Worm (Caenorhabditis elegans) whole organism, young adult: ENCODE data around the gene Y94H6A.3.

Source experiments
- B0336.3 ChIP-seq: fragments of 200-800 bp; sonication (Bioruptor generic); IDR thresholded peaks from 2 replicates; pipeline ENCODE4 v1.3.6; 2022; ENCODE audit warnings: missing genetic modification characterization, missing compliant biosample characterization
- C17E4.6 ChIP-seq: fragments of 200-800 bp; sonication (Bioruptor generic); IDR thresholded peaks from 2 replicates; pipeline ENCODE4 v1.3.6; 2022; ENCODE audit warnings: missing genetic modification reagents, missing genetic modification characterization, missing compliant biosample characterization
- F10E7.11 ChIP-seq: sonication (generic microtip); optimal IDR thresholded peaks from 2 replicates; lab custom pipeline; 2017; ENCODE audit warnings: mild to moderate bottlenecking, missing genetic modification characterization, moderate library complexity, missing compliant biosample characterization
- F22D6.2 ChIP-seq: sonication (generic microtip); optimal IDR thresholded peaks from 2 replicates; lab custom pipeline; 2016; ENCODE audit warnings: mild to moderate bottlenecking, missing genetic modification characterization, missing compliant biosample characterization
- F33H1.4 ChIP-seq: fragments of 200-800 bp; sonication (Bioruptor generic); IDR thresholded peaks from 2 replicates; pipeline ENCODE4 v1.3.6; 2022; ENCODE audit warnings: missing genetic modification reagents, missing genetic modification characterization, missing compliant biosample characterization
- F39B2.1 ChIP-seq: fragments of 200-800 bp; sonication (Bioruptor generic); IDR thresholded peaks from 2 replicates; pipeline ENCODE4 v1.3.6; 2022; ENCODE audit warnings: missing genetic modification reagents, missing genetic modification characterization, missing compliant biosample characterization
- K11D2.4 ChIP-seq: fragments of 200-800 bp; sonication (Bioruptor generic); IDR thresholded peaks from 2 replicates; pipeline ENCODE4 v1.3.6; 2022; ENCODE audit warnings: missing genetic modification reagents, missing genetic modification characterization, missing compliant biosample characterization
- T26A5.8 ChIP-seq: sonication (generic microtip); optimal IDR thresholded peaks from 2 replicates; lab custom pipeline; 2016; ENCODE audit warnings: missing genetic modification characterization, missing compliant biosample characterization
- Y56A3A.18 ChIP-seq: fragments of 200-800 bp; sonication (Bioruptor generic); IDR thresholded peaks from 2 replicates; pipeline ENCODE4 v1.3.6; 2022; ENCODE audit warnings: missing genetic modification reagents, missing genetic modification characterization, missing compliant biosample characterization
- Y95B8A.8 ChIP-seq: fragments of 200-800 bp; sonication (Bioruptor generic); IDR thresholded peaks from 2 replicates; pipeline ENCODE4 v1.3.6; 2022; ENCODE audit warnings: missing genetic modification reagents, missing genetic modification characterization, missing compliant biosample characterization
- attf-3 ChIP-seq: fragments of 200-800 bp; sonication (Bioruptor generic); conservative IDR thresholded peaks from 2 replicates; pipeline ENCODE4 v1.3.6; 2022; ENCODE audit warnings: missing genetic modification reagents, missing genetic modification characterization, missing compliant biosample characterization
- attf-5 ChIP-seq: fragments of 200-800 bp; sonication (Bioruptor generic); optimal IDR thresholded peaks from 2 replicates; lab custom pipeline; 2018; ENCODE audit warnings: mild to moderate bottlenecking, missing genetic modification characterization, missing compliant biosample characterization
- bed-2 ChIP-seq: fragments of 200-800 bp; sonication (Bioruptor generic); IDR thresholded peaks from 2 replicates; pipeline ENCODE4 v1.3.6; 2022; ENCODE audit warnings: missing genetic modification reagents, missing genetic modification characterization, missing compliant biosample characterization
- ccch-3 ChIP-seq: fragments of 200-800 bp; sonication (Bioruptor generic); optimal IDR thresholded peaks from 2 replicates; lab custom pipeline; 2018; ENCODE audit warnings: mild to moderate bottlenecking, missing genetic modification characterization, missing compliant biosample characterization
- cebp-1 ChIP-seq, 2 experiments: fragments of 200-800 bp in 1 of 2; sonication (Bioruptor generic) in 1 of 2; sonication (generic microtip) in 1 of 2; IDR thresholded peaks in 1 of 2; optimal IDR thresholded peaks in 1 of 2; 2 replicates each; pipeline versions ENCODE4 v1.3.6 to Lab custom; 2017 to 2022; ENCODE audit warnings: missing compliant biosample characterization in 2 of 2, missing genetic modification characterization in 2 of 2, mild to moderate bottlenecking in 1 of 2, missing genetic modification reagents in 1 of 2, moderate library complexity in 1 of 2
- ceh-100 ChIP-seq: fragments of 200-800 bp; sonication (Bioruptor generic); IDR thresholded peaks from 2 replicates; pipeline ENCODE4 v1.3.6; 2022; ENCODE audit warnings: missing genetic modification reagents, missing genetic modification characterization, missing compliant biosample characterization
- ceh-91 ChIP-seq: fragments of 200-800 bp; sonication (Bioruptor generic); IDR thresholded peaks from 2 replicates; pipeline ENCODE4 v1.3.6; 2022; ENCODE audit warnings: missing genetic modification reagents, missing genetic modification characterization, missing compliant biosample characterization
- die-1 ChIP-seq: sonication (generic microtip); optimal IDR thresholded peaks from 2 replicates; lab custom pipeline; 2016; ENCODE audit warnings: missing genotype, mild to moderate bottlenecking, missing genetic modification characterization, missing compliant biosample characterization
- dox-1 ChIP-seq: fragments of 200-800 bp; sonication (Bioruptor generic); IDR thresholded peaks from 2 replicates; pipeline ENCODE4 v1.3.6; 2022; ENCODE audit warnings: missing genetic modification reagents, missing genetic modification characterization, missing compliant biosample characterization
- efl-1 ChIP-seq: fragments of 150-350 bp; optimal IDR thresholded peaks from 2 replicates; lab custom pipeline; 2014; ENCODE audit warnings: missing biosample characterization, missing genetic modification reagents, missing genetic modification characterization
- fkh-3 ChIP-seq: sonication (generic microtip); optimal IDR thresholded peaks from 2 replicates; lab custom pipeline; 2016; ENCODE audit warnings: mild to moderate bottlenecking, missing genetic modification characterization, missing compliant biosample characterization
- him-1 ChIP-seq: sonication (generic microtip); optimal IDR thresholded peaks from 2 replicates; lab custom pipeline; 2016; ENCODE audit warnings: missing genotype, missing genetic modification reagents, missing genetic modification characterization, missing compliant biosample characterization
- let-607 ChIP-seq, 2 experiments: fragments of 200-800 bp in 1 of 2; sonication (Bioruptor generic) in 1 of 2; sonication (generic microtip) in 1 of 2; optimal IDR thresholded peaks; 2 replicates each; lab custom pipeline; 2016 to 2018; ENCODE audit warnings: mild to moderate bottlenecking in 2 of 2, missing compliant biosample characterization in 2 of 2, missing genetic modification characterization in 2 of 2, moderate library complexity in 2 of 2, missing genotype in 1 of 2
- lin-35 ChIP-seq, 3 experiments: fragments of 150-350 bp in 2 of 3; sonication (generic microtip) in 1 of 3; optimal IDR thresholded peaks; 2 replicates each; lab custom pipeline; 2014 to 2018; ENCODE audit warnings: missing biosample characterization in 3 of 3, missing genetic modification characterization in 3 of 3, missing genetic modification reagents in 3 of 3
- lin-54 ChIP-seq: fragments of 200-800 bp; sonication (Bioruptor generic); optimal IDR thresholded peaks from 2 replicates; lab custom pipeline; 2018; ENCODE audit warnings: mild to moderate bottlenecking, missing genetic modification characterization, missing compliant biosample characterization
- lsl-1 ChIP-seq: fragments of 200-800 bp; sonication (Bioruptor generic); optimal IDR thresholded peaks from 2 replicates; lab custom pipeline; 2018; ENCODE audit warnings: mild to moderate bottlenecking, missing genetic modification characterization, moderate library complexity, missing compliant biosample characterization
- lsy-27 ChIP-seq: sonication (generic microtip); optimal IDR thresholded peaks from 2 replicates; lab custom pipeline; 2017; ENCODE audit warnings: missing genetic modification characterization, mild to moderate bottlenecking, missing compliant biosample characterization, antibody characterized with exemption, missing genotype, borderline replicate concordance; ENCODE audit not compliant: insufficient read depth
- madf-10 ChIP-seq: sonication (generic microtip); optimal IDR thresholded peaks from 2 replicates; lab custom pipeline; 2016; ENCODE audit warnings: mild to moderate bottlenecking, missing genetic modification characterization, missing compliant biosample characterization
- madf-6 ChIP-seq: fragments of 200-800 bp; sonication (Bioruptor generic); IDR thresholded peaks from 2 replicates; pipeline ENCODE4 v1.3.6; 2022; ENCODE audit warnings: missing genetic modification reagents, missing genetic modification characterization, missing compliant biosample characterization
- madf-8 ChIP-seq: fragments of 200-800 bp; sonication (Bioruptor generic); conservative IDR thresholded peaks from 2 replicates; pipeline ENCODE4 v1.3.6; 2022; ENCODE audit warnings: missing genetic modification reagents, missing genetic modification characterization, missing compliant biosample characterization
- nfyb-1 ChIP-seq: fragments of 200-800 bp; sonication (Bioruptor generic); IDR thresholded peaks from 2 replicates; pipeline ENCODE4 v1.3.6; 2022; ENCODE audit warnings: missing genetic modification reagents, missing genetic modification characterization, missing compliant biosample characterization
- pha-4 ChIP-seq: fragments of 150-350 bp; sonication (generic microtip); optimal IDR thresholded peaks from 2 replicates; lab custom pipeline; 2014; ENCODE audit warnings: missing biosample characterization, missing genetic modification reagents, missing genetic modification characterization
- repo-1 ChIP-seq: sonication (generic microtip); optimal IDR thresholded peaks from 2 replicates; lab custom pipeline; 2017; ENCODE audit warnings: mild to moderate bottlenecking, missing genetic modification characterization, missing compliant biosample characterization
- rpc-1 ChIP-seq, 2 experiments: fragments of 150-350 bp in 1 of 2; sonication (generic microtip) in 1 of 2; optimal IDR thresholded peaks; 2 replicates each; lab custom pipeline; 2014 to 2018; ENCODE audit warnings: missing biosample characterization in 1 of 2, missing genetic modification characterization in 1 of 2, missing genetic modification reagents in 1 of 2, missing genotype in 1 of 2
- sdz-38 ChIP-seq: sonication (generic microtip); optimal IDR thresholded peaks from 2 replicates; lab custom pipeline; 2016; ENCODE audit warnings: missing genotype, missing genetic modification characterization, missing compliant biosample characterization
- snpc-3.4 ChIP-seq: sonication (generic microtip); optimal IDR thresholded peaks from 2 replicates; lab custom pipeline; 2017; ENCODE audit warnings: missing genetic modification characterization, mild to moderate bottlenecking, missing compliant biosample characterization, antibody characterized with exemption, moderate library complexity, missing genotype, missing genetic modification reagents
- sptf-2 ChIP-seq: fragments of 200-800 bp; sonication (Bioruptor generic); optimal IDR thresholded peaks from 2 replicates; lab custom pipeline; 2018; ENCODE audit warnings: mild to moderate bottlenecking, missing genetic modification characterization, missing compliant biosample characterization
- tbx-9 ChIP-seq: sonication (generic microtip); optimal IDR thresholded peaks from 2 replicates; lab custom pipeline; 2016; ENCODE audit warnings: borderline replicate concordance, missing genetic modification characterization, inconsistent platforms, missing compliant biosample characterization

Y94H6A.3 gene

DNA sequence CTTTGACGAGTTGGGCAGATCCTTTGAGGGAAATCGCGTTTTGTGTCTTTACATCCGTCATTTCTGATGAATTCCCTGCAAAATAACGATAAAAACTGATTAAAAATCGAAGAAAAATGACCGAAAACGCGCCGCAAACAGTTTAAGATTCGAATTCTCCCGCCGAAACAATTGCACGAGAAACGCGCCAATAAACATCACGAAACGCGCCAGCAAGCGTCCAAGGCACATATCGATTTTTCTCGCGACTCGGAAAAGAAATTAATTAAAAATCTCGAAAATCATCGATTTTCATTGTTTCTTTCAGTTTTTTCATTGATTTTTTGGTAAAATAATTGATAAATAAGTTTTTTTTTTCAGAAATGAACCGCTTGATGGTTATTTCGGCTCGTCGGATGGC, 35.4 kb upstream of the Y94H6A.3 start, which contains the start of the genes mdf-2 and nduv-3 (continued):
- TF ChIP-seq snpc-3.4 (tag; lab: Kevin White, UChicago): peak; percentile 74
- TF ChIP-seq Y56A3A.18 (GFP tag; lab: Robert Waterston, UW): no peak
- peak; percentile 83 for TF ChIP-seq attf-5 (GFP tag; lab: Kevin White, UChicago)
- TF ChIP-seq pha-4 (tag; lab: Kevin White, UChicago): no peak
- TF ChIP-seq cebp-1 (GFP tag; IDR thresholded peaks at IDR 0.05; lab: Robert Waterston, UW): no peak
- peak; percentile 64 for TF ChIP-seq cebp-1 (tag; optimal IDR thresholded peaks at IDR 0.05; lab: Kevin White, UChicago)
- TF ChIP-seq die-1 (tag; lab: Kevin White, UChicago): no peak
- peak; percentile 88 for TF ChIP-seq madf-6
- peak; percentile 70 for TF ChIP-seq F33H1.4
- TF ChIP-seq T26A5.8 (tag; lab: Kevin White, UChicago): no peak

DNA sequence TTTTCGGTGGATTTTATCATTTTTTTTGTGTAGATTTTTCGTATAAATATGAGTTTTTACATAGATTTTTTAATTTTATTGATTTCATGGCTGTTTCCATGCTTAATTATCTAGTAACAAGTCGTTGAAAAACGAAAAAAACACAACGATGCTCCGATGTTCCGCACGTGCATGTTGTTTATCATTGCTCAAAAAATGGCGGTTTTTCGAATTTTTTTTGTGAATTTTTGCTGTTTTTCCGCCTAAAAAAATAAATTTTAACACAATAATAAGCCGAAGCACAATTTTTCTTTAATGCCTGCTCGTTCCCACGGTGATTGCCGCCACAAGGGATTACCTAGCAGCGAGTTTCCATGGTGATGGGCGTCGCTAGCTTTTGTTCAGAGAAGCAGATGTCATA, 34.3 kb upstream of the Y94H6A.3 start:
- TF ChIP-seq him-1 (tag; lab: Kevin White, UChicago) (no peak), attf-3 (peak; percentile 77), lin-54 (GFP tag; lab: Kevin White, UChicago) (peak; percentile 41), madf-6 (peak; percentile 43; the same call in 1 of the 2 replicates)

DNA sequence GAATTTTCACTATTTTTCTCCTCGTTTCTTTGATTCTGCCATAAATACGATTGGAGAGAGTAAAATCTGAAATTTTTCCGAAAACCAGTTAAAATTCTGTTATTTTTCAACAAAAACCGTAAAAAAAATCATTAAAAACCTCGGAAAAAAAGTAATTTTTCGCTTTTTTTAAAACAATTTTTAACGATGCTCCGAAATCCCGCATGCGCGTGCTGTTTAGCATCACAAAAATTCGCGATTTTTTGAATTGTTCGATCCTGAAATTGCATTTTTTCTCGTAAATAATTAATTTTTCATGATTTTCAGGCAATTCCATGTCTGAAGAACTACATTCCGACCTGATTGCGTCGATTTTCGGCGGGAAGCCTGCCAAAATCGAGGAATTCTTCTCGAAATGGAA, 33.6 kb upstream of the Y94H6A.3 start, which contains the start of gene ric-8:
ric-8 (plus strand) TSS at position 301 of the 400 bp plus-strand sequence.
- no peak for TF ChIP-seq Y56A3A.18 (GFP tag; lab: Robert Waterston, UW)
- TF ChIP-seq rpc-1 (optimal IDR thresholded peaks at IDR 0.05; lab: Kevin White, UChicago): no peak
- no peak for TF ChIP-seq rpc-1 (tag; optimal IDR thresholded peaks at IDR 0.05; lab: Kevin White, UChicago)
- TF ChIP-seq attf-3: 0 out of 2 replicates have a peak, but pooled peaks have one; percentile 23
- TF ChIP-seq, all 124 proteins: peak for 1

DNA sequence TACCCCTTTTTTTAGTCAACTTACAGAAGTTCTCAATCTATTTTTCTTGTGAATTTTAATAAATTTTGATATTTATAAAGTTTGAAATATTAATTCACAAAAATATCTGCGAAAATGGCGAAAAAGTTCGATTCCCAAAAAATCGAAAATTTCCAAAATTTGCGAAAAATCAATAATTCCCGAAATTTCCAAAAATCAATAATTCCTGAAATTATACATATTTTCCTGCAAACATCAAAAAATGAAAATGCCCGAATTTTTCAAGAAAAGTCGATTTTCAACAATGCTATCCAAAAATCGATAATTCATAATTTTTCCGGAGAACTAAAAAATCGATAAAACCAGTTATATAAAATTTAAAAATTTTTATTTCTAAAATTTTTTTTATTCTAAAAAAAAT, 26.3 kb upstream of the Y94H6A.3 start:
- TF ChIP-seq him-1 (tag; lab: Kevin White, UChicago) (peak; percentile 17), K11D2.4 (GFP tag; lab: Robert Waterston, UW) (no peak), let-607 (tag; optimal IDR thresholded peaks at IDR 0.05; lab: Kevin White, UChicago) (no peak), F10E7.11 (tag; lab: Kevin White, UChicago) (no peak), F33H1.4 (no peak)

DNA sequence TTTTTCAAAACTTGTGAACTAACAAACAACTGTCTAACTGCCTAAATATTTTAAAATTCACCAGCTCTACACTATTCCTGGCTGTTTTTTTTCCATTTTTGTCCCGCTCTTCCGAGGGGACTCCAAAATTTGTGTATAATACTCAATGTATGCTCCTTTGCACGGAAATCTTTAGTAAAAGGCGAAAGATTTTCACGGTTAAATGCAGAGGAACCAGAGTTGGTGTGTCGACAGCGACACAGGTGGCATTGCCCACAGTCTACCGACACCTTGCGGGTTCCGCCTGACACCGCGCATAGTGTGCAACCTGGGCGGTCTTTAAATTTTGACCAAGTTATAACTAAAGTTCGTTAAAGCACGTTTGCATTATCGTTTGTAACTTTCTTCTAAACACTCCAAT, 21.3 kb upstream of the Y94H6A.3 start:
- TF ChIP-seq attf-3 (peak; percentile 72), dox-1 (GFP tag; lab: Robert Waterston, UW) (peak; percentile 87), F10E7.11 (tag; lab: Kevin White, UChicago) (no peak), C17E4.6 (GFP tag; lab: Robert Waterston, UW) (no peak), ceh-91 (peak; percentile 40; the same call in 1 of the 2 replicates), F39B2.1 (GFP tag; lab: Robert Waterston, UW) (no peak), ceh-100 (no peak), bed-2 (no peak), lsl-1 (peak; percentile 77), cebp-1 (GFP tag; IDR thresholded peaks at IDR 0.05; lab: Robert Waterston, UW) (no peak), cebp-1 (tag; optimal IDR thresholded peaks at IDR 0.05; lab: Kevin White, UChicago) (no peak), madf-8 (GFP tag; lab: Robert Waterston, UW) (peak; percentile 27; the same call in 1 of the 2 replicates), fkh-3 (no peak), F22D6.2 (tag; lab: Kevin White, UChicago) (no peak), B0336.3 (0 out of 2 replicates have a peak, but pooled peaks have one; percentile 43), repo-1 (no peak), sdz-38 (tag; lab: Kevin White, UChicago) (no peak), lsy-27 (tag; lab: Kevin White, UChicago) (no peak), nfyb-1 (GFP tag; lab: Robert Waterston, UW) (no peak), lin-35 (GFP tag; optimal IDR thresholded peaks at IDR 0.05; lab: Kevin White, UChicago) (no peak), sptf-2 (no peak), tbx-9 (tag; lab: Kevin White, UChicago) (no peak), ccch-3 (no peak), efl-1 (GFP tag; lab: Kevin White, UChicago) (peak; percentile 51), madf-10 (tag; lab: Kevin White, UChicago) (no peak), Y95B8A.8 (GFP tag; lab: Robert Waterston, UW) (0 out of 2 replicates have a peak, but pooled peaks have one; percentile 11), madf-6 (peak; percentile 86)
